Fruit fly (Drosophila melanogaster) whole organism, larva: ENCODE results near the gene Ythdc1.
A peak's percentile ranks its signal among the peaks of the same experiment; 100 is the strongest.

ENCODE experiments used
- noc ChIP-seq: fragments of 200-800 bp; sonication (Bioruptor generic); optimal IDR thresholded peaks from 3 replicates; lab custom pipeline; 2019; ENCODE audit warnings: missing biosample characterization, mild to moderate bottlenecking, missing genetic modification characterization, moderate library complexity

Gene Ythdc1

DNA sequence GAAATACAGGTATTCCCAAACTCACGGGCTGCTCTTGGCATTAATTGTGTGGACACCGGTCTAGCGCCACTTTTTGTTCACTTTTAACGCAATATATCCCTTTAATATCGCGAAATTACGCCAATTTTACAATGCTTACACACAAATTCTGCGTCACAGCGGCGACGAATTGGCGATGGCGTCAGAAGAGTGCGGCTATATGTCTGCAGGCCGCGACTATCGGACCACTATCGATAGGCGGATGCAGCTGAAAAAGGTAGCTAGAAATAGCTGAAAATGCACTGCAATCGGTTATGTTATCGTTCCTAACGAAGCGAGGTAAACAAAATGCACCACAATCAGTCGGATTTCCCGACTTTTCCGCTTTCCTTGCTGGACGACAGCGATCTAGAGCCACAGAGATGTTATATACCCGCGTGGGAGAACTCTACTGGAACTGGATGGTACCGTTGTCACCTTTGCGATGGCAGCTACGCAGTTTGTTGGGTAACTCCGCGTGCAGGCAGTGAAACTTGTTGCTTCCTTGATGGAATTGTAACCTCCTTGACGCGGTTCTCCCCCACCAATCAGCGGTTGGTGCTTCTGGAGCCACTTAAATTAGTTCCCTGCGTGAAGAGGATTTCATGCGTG, at the start of gene Ythdc1, which contains the start of gene CG12010:
TSS of gene Ythdc1 (minus strand) at position 177 of the 630 bp plus-strand sequence.
TSS of gene CG12010 (plus strand) at position 289 of the 630 bp plus-strand sequence.
- TF ChIP-seq noc (tag; lab: Kevin White, UChicago) = no peak

DNA sequence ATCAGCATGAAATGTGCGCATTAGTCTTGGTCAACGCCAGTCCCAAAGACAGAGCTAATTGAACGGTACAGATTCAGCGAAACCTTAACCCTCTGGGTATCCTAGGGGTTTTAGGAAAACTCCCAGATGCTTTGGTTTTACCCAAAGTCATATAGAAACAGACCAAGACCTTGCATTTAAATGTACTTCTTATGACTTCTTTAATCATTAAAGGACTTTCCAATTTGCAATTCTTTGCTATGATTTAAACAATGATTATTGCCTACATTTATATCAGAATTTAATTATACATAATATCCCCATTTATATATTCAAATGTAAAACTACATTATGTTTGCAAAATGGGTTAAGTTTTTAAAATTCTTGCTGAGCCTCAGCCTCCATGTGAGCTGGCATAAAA, 49.0 kb upstream of the Ythdc1 start:
- no peak for TF ChIP-seq noc (tag; lab: Kevin White, UChicago)

DNA sequence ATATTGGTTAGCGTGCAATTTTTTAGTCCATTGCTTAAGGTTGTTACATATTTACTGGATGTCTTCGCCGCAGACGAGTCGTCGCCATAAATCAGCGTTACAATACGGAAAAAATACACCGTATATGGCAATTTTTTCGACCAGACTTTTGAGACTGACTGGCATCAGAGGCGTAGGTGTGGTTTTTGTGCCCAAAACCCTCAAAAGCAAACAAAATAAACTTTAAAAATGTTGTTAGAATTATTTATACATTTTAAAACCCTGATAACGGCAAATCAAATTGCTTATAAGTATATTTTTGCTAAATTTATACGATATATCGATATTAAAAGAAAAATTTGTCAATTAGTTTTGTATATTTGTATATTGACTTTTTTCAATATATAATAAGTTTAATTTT, 46.7 kb upstream of the Ythdc1 start:
- no peak for TF ChIP-seq noc (tag; lab: Kevin White, UChicago)

DNA sequence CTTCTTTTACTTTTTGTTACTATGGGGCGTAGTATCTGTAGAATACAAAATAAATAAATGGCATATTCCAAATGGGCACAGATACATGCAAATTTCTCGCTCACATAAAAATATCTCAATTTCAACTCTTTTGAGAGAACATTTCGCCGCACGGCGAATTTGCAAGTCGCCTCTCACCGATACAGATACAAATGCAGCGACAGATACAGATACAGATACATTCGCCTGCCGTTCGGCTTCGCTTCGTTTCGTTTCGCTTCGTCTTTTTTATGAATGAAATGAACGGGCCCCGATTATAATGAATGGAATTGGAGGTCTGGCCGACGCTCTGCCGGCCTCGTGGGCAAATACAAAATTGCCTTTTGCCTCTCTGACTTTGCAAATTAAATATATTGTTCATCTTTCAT, 46.3 kb upstream of the Ythdc1 start:
- TF ChIP-seq noc (tag; lab: Kevin White, UChicago) = peak; percentile 18

DNA sequence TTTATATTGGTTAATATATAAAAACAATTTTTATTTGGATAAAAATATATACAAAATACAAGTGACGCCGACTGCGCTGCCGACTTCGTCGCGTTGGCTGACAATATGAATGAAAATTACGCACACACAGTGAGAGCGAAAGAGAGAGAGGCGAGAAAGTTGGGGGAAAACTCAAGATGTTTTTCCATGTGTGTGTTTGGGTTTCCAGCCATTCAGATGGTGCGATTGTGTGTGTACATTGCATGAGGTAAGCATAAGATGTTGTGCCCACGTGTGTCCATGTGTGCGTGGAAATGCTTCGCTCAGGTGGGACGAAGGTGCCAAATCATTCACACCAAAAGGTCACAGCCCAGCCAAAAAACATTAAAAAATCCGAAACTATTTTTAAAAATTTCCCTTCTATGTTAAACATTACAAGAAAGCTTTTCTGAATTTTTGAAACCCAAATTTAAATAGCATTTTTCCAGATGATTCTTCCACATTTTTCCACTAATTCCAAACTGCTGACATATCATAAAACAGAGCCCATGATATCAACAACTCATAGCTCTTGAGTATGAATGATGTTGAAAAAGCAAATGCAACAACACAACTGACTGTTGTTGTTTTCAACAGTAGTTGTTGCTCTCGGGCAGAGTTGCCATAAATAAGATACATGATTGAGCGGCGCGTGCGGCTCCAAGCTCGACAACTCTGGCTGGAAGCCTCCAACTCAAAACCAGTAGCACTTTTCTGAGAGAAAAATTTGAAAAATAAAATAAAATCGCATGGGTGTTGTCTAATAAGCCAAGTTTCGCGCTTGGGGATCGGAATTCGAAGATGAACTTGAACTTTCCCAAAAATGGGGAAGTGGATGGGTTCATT, 45.6 kb upstream of the Ythdc1 start:
- TF ChIP-seq noc (tag; lab: Kevin White, UChicago) = no peak

DNA sequence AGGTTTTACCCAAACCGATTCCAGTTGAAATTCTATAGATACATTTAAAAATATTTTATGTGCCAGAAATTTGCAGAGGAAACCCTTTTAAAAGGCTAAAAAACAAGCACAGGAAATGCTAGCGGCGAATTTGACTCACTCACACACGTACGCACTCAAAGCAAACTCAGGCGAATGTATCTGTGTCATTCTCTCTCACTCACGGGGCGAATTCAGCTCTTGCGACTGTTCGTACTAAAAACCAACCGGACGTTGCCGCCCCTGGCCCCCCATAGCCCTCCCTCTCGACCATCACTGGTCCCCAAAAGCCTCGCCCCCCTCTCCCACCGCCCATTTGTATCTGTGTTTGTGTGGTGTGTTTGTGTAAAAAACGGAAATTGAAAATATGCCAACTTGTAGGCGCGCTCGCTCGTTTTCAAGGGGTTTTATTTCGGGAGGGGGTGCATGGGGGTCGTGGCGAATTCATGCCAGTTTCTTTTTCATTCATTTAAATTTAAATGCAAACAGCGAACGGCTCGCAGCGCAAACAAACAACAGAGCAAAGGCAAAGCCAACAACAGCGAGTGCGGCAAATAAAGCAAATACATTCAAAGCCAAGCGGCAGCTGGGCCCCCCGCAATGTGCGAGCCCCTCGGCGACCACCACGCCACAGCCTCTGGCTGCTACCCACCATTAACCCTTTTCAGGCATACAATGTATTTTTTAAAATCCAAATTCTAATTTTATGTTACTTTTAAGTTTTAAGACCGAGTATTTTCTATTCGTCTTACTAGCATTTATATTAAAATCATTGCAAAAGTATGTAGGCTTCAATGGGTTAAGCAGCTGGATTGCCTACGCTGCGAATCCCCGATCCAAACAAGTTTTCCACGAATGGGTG, 44.5 kb upstream of the Ythdc1 start:
- TF ChIP-seq noc (tag; lab: Kevin White, UChicago) = peak; percentile 80

DNA sequence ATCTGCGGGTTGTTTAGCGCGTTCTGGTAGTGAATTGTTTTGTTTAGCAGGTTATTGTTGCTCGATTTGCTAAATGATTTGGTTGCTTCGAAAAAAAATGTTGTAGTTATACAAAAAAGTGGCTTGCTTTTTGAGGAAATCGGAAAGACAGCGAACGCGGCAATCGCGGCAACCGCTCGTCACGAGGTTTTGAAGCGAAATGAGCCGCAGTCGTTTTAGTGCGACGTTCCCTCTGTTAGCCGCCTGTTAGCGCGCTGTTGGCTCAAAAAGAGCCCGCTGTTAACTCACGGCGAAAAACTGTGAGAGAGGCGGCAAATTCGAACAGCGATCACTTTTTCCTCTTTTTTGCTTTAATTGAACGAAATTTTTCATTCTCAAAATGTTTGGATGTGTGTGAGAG, 43.8 kb upstream of the Ythdc1 start:
- no peak for TF ChIP-seq noc (tag; lab: Kevin White, UChicago)

DNA sequence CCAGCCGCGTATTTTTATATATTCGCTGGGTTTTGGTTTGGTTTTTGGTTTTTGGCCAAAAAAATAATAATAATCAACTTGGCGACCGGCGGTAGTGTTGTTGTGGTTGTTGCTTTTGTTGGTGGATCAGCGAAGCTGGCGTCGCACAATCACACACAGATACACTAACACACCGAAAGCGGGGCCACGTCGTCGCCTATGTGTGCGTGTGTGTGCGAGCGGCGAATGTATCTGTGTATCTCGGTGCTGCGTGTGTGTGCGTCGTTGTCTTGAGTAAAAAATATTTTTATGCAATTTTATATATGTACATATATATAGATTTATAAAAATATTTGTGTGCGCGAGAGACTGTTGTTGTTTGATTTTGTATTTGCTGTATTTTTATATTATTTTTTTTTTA, 43.1 kb upstream of the Ythdc1 start:
- TF ChIP-seq noc (tag; lab: Kevin White, UChicago) = no peak

DNA sequence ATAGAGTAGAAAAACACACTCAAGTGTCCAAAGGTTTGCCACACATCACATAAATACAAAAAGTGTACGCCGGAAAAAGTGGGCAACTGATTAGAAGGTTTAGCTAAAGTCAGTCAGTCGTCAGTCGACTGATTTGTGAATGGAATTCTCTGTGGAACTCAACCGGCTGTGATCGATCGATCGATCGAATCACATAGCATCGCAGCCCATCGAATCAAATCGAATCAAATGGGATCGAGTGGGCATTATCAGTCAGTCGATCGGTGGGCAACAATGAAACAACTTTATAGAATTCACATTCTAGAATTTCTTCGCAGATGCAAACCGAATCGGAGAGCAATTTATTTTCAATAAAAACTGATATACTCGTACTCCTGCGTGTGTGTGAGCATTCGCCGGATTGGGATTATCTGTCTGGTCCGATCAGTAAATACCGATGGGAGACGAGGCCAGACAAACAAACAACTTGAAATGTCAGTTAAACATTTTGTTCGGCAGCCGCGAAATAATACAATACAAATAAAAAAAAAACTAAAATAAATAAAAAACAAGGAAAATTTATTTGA, 41.7 kb upstream of the Ythdc1 start:
- TF ChIP-seq noc (tag; lab: Kevin White, UChicago) = no peak

DNA sequence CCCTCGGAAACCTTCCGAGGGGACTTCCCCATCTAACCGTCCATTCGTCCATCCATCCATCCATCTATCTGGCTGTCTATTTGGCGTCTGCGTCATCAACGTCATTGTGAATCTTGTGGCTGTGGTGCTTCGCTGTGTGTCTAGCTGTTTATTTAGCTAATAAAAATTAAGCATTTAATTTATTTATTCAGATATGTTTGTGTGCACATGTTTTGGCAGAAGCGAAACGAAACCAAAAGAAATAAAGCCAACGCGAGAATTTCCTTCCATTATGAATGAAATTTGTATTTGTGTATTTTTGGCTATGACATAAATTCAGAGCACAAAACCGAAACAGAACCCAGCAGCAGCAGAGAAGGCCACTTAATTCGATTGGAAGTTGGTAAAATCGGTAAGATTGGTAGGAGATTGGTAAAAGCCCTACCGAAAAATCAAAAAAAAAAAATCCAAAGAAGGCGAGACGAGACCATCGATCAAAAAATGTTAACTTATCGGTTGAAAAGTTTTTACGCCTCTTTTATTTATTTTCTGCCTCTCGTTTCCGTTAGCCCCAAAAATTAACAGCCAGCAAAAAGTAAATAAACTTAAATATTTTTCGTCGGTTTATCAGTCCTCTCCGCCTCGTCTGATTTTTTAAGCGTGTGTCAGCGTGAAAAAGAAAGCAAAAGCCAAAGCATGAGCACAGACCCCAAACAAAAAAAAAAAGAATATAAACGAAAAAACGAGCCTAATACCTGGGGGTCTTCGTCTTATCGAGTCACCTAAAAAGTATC, 41.0 kb upstream of the Ythdc1 start:
- no peak for TF ChIP-seq noc (tag; lab: Kevin White, UChicago)

DNA sequence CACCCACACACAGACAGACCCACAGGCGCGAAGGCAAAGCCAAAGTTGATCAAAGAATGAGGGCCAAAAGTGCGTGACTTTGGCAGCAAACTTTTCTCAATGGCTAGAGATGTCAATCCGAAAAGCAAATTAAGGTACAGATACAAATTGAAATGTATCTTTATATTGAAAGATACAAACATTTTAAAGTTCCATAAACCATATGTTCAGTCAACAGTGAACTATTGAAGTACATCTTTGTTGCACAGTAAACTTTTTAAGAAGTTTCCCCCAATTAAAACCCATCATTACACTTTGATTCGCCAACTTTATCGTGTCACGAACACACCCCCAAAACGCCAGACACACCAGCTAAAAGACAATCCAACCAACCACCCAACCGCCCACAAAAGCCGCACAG, 37.7 kb upstream of the Ythdc1 start:
- TF ChIP-seq noc (tag; lab: Kevin White, UChicago) = no peak

DNA sequence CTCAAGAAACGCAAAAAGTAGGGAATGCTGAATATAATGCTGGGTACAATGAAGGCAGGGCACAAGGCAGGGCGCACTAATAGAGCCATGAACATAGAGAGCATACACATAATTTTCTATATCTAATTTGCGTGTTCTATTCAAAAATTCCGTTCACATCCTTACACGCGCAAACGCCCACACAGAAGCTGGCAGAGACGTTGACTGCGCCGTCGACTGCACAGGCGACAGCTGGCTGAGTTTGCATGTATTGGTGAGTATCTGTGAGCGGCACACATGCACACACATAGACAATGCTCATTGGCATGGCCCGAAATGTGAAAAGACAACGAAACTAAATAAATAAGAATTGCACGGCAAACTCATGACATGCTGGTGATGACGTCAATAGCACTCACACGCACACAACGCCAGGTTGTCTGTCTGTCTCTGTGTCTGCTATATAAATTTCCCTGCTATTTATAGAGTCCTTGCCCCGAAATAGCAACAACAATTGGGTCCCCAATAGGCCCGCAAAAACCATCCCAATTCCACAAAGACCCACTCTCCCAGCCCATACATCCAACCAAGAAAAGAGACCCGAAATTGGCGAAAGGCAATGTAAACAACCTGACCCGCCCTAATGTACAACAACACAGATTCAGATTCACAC, 37.1 kb upstream of the Ythdc1 start:
- TF ChIP-seq noc (tag; lab: Kevin White, UChicago) = no peak

DNA sequence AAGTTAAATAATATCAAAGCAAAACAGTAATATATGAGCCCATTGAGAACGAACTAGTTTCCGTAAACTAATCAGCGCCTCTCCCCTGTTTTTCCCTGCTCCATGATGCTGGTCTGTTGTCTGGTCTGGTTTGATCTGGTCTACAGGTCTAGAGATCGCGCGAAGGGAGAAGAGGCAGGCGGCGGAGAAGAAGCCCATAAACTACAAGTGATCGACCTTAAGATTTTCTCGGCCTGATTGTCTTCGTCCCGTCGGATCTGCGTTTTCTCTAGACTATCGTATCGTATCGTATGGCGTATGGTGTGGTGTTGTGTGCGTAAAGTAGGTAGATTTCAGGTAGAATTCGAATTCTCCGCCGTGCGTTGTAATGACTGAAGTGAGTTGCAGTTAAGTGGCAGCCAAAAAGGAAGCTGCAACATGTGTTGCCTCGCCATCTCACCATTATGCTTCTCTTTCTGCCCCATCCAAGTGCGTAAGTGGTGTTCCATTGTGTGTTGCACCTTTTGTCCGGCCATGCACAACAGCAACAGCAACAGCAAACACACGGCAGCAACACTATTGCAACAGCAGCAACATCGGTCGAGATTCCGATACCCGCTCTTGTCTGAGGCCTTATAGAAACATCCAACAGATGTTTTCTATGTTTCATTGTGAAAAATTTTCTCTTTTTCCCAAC, 35.8 kb upstream of the Ythdc1 start:
- no peak for TF ChIP-seq noc (tag; lab: Kevin White, UChicago)
